Fruit fly (Drosophila melanogaster): Measurements from ENCODE around the gene MSBP.

DNA sequence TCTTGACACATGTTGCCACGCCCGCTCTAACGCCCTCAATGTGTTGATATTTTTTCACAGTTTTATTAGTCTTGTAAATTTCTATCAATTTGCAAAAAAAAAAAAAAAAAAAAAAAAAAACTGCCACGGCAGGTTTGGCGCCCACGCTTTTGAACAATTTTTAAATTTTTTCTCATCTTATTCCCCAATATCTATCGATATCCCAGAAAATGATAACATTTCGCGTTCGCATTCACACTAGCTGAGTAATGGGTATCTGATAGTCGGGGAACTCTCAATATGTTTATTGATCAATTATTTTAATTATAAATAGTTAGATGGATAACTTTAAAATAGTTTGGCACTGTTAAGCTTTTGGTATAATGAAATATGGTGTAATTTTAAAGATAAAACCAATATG is 48.6 kb downstream of the MSBP start:
- TF ChIP-seq ttk (optimal IDR thresholded peaks at IDR 0.05) (no peak), h (optimal IDR thresholded peaks at IDR 0.05) (no peak), Sin3A (optimal IDR thresholded peaks at IDR 0.05) (no peak), psq (optimal IDR thresholded peaks at IDR 0.05) (no peak), insv (optimal IDR thresholded peaks at IDR 0.05) (no peak), Myc (optimal IDR thresholded peaks at IDR 0.05) (no peak)
